Worm (Caenorhabditis elegans) whole organism, L4/young adult: ENCODE measurements around the gene C25E10.16.

Source experiments
- W03F9.2 ChIP-seq: fragments of 150-350 bp; optimal IDR thresholded peaks from 2 replicates; lab custom pipeline; 2014; ENCODE audit warnings: missing biosample characterization, missing genetic modification characterization
- dao-5 ChIP-seq: sonication (generic microtip); optimal IDR thresholded peaks from 2 replicates; lab custom pipeline; 2016; ENCODE audit warnings: missing genotype, missing genetic modification characterization, moderate library complexity, missing compliant biosample characterization
- him-1 ChIP-seq: sonication (generic microtip); optimal IDR thresholded peaks from 2 replicates; lab custom pipeline; 2016; ENCODE audit warnings: missing genotype, missing genetic modification reagents, missing genetic modification characterization, missing compliant biosample characterization

The C25E10.16 gene

DNA sequence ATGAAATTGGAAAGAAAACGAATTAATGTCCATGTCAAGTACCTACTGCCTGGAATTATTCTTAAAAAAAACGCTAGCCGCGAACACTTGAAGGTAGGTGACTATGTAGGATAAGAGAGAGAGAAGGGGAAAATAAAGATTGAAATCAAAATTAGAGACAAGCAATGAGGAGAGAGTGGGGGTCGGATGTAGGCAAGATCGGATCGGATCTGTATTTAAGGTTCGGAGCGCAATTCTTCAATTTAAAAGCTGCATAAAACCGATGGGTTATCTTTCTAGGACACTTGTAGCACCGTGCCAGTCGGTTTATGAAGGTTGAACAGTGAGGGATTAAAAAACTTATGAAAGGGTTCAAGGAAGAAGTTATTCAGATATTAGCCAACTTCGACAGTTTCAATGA, 3.8 kb upstream of the C25E10.16 start:
- TF ChIP-seq W03F9.2 (tag; lab: Kevin White, UChicago): no peak
- TF ChIP-seq dao-5 (tag; lab: Kevin White, UChicago): no peak
- TF ChIP-seq him-1 (tag; lab: Kevin White, UChicago): no peak

DNA sequence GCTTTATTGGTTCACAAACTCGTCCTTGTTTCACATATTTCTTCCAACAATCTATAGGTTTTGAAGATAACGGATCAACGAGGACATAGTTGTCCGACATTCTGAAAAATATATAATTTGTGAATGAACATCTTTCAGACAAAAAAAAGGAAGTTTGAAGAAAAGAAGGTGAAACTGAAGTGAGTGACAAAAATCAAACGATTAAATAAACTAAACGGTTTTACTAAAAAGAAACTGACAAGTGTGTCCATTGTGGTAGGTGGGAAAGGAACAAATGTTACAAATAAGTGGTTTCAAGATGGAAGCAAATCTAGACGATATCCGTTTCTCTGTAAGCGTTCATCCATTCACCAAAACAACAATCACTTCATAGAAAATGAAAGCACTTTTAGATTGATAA, 3.0 kb upstream of the C25E10.16 start, which contains the start of gene C25E10.12:
Gene C25E10.12 (minus strand): TSS at position 101 of the 400 bp plus-strand sequence.
- TF ChIP-seq W03F9.2 (tag; lab: Kevin White, UChicago) (no peak), him-1 (tag; lab: Kevin White, UChicago) (no peak)

DNA sequence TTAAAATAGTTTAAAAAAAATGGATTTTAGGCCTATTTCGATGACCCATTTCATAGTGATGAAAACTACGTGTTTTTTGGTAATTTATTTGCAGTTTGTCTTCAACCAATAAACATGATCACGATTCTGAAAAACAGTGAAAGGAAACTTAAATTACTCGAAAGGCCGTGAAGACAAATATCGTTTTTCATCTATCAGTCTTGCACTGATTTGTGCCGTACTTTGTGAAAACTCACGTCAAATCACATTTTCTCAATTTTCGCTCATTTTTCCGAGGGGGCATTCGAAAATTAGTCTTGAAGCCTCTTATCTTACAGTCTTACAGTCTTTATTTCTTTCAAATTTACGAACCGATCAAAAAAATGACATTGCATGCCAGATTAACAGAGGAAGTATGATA, 741 bp downstream of the C25E10.16 start, which contains the start of gene C25E10.11:
Gene C25E10.11 (minus strand): TSS at position 101 of the 400 bp plus-strand sequence.
- TF ChIP-seq dao-5 (tag; lab: Kevin White, UChicago) (no peak), him-1 (tag; lab: Kevin White, UChicago) (no peak), W03F9.2 (tag; lab: Kevin White, UChicago) (no peak)

DNA sequence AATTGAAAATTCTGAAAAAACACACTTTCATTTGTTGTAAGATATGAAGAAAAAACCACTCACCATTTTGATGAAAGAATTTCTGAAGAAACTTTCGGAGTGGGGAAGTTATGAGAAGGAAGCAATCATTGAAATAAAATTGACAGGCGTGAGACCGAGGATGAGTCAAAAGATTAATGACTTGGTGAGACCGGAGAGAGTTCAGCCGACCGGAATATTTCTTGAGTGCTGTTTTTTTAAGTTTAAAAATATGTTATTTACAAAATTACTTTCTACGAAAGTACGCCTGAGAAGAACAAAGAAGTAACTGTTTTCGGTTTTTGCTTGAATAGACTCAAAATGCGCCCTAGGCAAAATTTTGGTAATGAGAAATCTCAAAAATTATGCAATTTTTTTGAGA, 3.1 kb downstream of the C25E10.16 start, which contains the start of gene C25E10.10:
Gene C25E10.10 (minus strand): TSS at position 101 of the 400 bp plus-strand sequence.
- TF ChIP-seq W03F9.2 (tag; lab: Kevin White, UChicago) (no peak), him-1 (tag; lab: Kevin White, UChicago) (no peak), dao-5 (tag; lab: Kevin White, UChicago) (no peak)

DNA sequence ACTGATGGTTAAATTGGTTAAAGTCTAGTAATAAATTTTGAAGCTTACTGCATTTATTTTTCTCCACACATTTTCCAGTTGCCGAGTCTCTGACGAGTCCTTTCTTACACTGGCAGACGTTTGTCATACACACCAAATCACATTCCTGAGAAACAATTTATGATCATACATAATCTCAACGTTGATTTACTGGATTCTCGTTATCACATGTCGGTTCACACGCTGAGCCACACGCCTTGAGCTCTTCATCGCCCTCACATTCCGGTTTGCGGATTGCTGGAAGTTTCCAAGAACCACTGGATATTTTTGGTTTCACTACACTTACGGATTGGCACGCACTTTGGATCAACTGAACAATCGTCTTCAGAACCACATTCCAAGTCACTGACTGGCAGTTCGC, 3.7 kb downstream of the C25E10.16 start:
- no peak for TF ChIP-seq him-1 (tag; lab: Kevin White, UChicago)
- no peak for TF ChIP-seq W03F9.2 (tag; lab: Kevin White, UChicago)
- no peak for TF ChIP-seq dao-5 (tag; lab: Kevin White, UChicago)

DNA sequence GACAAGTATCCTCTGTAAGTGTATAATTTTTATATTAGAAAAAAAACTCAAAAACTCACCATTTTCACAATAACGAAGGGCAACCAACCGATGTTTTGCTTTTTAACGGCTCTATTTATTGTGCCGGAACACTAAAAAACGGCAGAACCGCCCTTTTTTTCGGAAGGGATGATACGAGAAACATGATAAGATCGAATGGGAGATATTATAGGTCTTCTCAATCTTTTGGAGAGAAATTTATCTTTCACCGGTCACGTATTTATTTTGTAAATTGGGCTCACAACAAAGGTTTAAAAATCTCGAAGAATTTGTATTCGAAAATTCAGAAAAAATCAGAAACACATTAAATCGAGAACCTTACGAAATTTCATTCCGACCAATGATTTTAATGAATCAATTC, 4.6 kb downstream of the C25E10.16 start, which contains the start of gene swm-1:
Gene swm-1 (minus strand): TSS at position 101 of the 400 bp plus-strand sequence.
- TF ChIP-seq him-1 (tag; lab: Kevin White, UChicago) (no peak), W03F9.2 (tag; lab: Kevin White, UChicago) (no peak), dao-5 (tag; lab: Kevin White, UChicago) (no peak)

DNA sequence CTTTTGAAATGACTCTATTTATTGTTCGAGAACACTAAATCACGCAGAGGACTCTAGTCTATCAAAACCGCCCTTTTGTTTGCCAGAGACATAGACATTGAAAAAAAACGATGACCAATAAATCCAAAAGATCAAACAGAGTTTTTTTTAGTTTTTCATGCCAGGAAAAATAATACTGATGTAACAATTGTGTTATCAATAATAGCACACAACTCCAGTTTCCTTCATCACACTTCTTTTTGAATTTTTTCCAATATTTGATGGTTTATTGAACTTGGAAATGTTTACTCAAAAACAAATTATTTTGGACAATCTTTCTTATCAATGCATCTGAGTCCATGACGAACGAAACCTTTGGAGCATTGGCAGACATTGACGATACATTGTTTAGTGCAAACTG, 5.4 kb downstream of the C25E10.16 start, which contains the start of gene C25E10.8:
Gene C25E10.8 (minus strand): TSS at position 101 of the 400 bp plus-strand sequence.
- TF ChIP-seq him-1 (tag; lab: Kevin White, UChicago) (no peak), W03F9.2 (tag; lab: Kevin White, UChicago) (no peak), dao-5 (tag; lab: Kevin White, UChicago) (no peak)

DNA sequence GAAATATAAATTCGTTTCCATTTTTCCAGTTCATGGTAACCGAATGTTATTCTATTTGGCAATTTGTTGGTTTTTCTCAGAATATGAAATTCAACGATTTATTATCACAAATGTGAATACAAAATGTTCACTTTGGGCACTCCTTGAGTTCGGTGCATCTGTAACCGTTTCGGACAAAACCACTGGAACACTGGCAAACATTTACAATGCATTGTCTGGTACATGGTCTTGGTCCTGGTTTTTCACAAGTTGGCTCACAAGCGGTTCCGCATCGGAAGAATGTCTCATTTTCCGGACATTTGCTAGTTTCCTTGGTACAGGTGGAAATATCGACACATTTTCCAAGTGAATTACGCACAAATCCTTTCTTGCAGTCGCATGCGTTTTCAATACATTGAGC, 6.1 kb downstream of the C25E10.16 start:
- TF ChIP-seq W03F9.2 (tag; lab: Kevin White, UChicago) (no peak), dao-5 (tag; lab: Kevin White, UChicago) (no peak), him-1 (tag; lab: Kevin White, UChicago) (no peak)

DNA sequence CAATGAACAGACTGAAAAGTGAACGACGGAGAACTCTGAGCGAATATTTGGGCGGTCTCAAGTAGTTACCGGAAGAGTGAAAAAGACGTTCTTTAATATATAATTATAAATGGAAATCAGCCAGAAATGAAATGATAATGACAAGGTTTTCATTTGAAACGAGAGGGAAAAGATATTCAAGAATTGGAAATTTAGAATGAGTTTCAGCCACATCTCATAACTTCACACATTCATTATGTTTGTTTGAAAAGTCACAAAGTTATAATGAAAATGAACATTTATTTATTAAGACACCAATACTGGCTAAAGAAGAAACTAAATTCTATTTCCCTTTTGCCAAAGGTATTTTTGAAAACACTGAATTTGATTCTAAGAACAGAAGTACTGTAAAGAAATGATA, 8.3 kb downstream of the C25E10.16 start, which contains the start of gene C25E10.7:
Gene C25E10.7 (minus strand): TSS at position 101 of the 400 bp plus-strand sequence.
- TF ChIP-seq him-1 (tag; lab: Kevin White, UChicago) (no peak), W03F9.2 (tag; lab: Kevin White, UChicago) (no peak), dao-5 (tag; lab: Kevin White, UChicago) (no peak)

DNA sequence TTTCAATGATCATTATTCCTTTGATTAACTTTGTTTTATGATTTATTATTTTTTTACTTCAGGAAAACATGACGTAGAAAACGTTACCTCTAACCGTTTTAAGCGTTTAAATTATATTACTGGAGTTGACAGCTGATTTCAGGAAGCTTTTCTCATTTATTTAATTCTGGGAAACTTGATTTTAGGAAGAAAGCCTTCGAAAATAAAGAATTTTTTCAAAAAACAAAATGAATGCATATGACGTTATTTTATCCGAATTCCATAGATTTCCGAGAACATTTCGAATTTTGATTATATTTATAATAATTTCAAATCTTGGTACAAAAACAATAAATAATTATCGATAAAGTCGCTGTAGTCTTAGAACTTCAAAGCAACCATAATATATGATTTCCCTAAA, 10.1 kb downstream of the C25E10.16 start:
- TF ChIP-seq dao-5 (tag; lab: Kevin White, UChicago): no peak
- TF ChIP-seq him-1 (tag; lab: Kevin White, UChicago): no peak
- no peak for TF ChIP-seq W03F9.2 (tag; lab: Kevin White, UChicago)

DNA sequence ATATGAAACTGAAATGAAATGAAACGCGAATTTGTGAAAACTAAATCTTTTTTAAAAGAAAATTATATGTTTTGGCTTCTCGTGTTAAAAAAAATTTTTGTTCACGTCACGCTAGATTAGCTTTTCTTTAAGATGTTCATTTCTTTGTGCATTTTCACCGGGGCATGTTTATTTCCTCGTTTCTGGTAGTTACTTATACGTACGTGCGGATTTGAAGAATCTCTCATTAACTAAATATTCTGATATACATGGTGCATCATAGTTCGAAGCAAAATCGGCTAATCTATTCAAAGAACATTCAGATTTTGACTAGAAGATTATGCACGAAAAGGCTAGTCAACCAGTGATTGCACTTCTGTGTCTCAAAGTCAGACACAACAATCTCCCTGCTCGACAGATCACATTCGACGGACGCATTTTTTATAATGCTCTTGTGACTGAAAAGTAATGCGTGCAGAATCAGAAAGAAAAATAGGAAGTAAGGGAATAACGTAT, 11.8 kb downstream of the C25E10.16 start, which contains the start of gene C25E10.17:
Gene C25E10.17 (minus strand): TSS at position 51 of the 495 bp plus-strand sequence.
- TF ChIP-seq W03F9.2 (tag; lab: Kevin White, UChicago): no peak
- TF ChIP-seq dao-5 (tag; lab: Kevin White, UChicago): no peak
- TF ChIP-seq him-1 (tag; lab: Kevin White, UChicago): no peak

DNA sequence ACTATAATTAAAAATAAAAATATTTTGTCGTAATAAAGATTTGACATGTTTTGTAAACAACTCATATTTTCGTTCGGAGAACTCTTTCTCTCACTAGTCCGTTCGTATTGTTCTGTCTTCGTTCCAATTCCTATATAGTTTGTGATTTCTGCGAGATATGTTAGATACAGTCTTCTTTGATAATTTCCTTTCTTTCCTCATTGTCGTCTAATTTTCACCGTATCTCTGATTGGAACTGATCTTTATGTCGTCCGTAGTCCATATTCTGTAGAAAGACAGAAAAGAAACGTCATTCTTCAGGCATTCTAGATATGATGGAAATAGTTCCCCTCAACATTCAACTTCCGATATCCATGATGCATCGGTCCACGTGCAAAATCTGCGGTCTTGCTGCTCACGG, 14.5 kb downstream of the C25E10.16 start, which contains the start of gene nhr-30:
Gene nhr-30 (plus strand): TSS at position 301 of the 400 bp plus-strand sequence.
- TF ChIP-seq him-1 (tag; lab: Kevin White, UChicago) (no peak), dao-5 (tag; lab: Kevin White, UChicago) (no peak)

DNA sequence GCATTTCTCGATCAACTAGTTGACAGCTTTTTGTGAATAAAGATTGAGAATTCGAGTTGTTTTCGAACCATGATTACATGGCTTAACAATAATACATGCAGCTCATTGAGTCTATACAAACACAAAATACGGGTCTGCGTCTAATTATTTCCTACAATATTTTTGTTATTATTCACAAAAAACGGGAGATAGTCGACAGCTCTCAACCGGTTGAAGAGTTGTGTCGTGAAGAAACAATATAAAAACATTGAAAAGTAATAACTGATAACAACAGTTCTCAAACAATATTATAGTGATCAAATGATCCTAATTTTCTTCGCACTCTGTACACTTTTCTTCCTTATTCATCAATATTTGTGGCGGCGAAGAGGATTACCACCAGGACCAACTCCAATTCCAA, 18.3 kb downstream of the C25E10.16 start, which contains the start of gene cyp-33B1:
Gene cyp-33B1 (plus strand): TSS at position 301 of the 400 bp plus-strand sequence.
- no peak for TF ChIP-seq dao-5 (tag; lab: Kevin White, UChicago)
- TF ChIP-seq him-1 (tag; lab: Kevin White, UChicago): no peak
- no peak for TF ChIP-seq W03F9.2 (tag; lab: Kevin White, UChicago)

DNA sequence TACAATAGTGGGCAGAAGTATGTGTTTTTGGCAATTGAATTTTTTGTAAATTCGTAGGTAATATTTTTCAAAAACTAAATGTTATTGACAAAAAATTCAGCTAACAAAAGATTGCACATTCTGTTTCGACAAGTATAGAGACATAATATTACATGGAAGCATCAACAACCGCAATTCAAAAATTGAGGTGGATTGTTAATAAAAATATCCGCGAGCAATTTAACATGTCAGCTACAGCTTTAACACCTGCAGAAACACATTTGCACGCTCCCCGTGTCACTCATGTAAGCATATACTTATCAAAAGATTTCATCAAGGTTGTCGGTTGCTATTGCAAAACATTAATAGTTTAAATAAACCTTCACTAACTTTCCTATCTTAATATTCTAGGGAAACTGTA, 23.7 kb downstream of the C25E10.16 start, which contains the start of gene srsx-34:
Gene srsx-34 (plus strand): TSS at position 301 of the 400 bp plus-strand sequence.
- TF ChIP-seq him-1 (tag; lab: Kevin White, UChicago): no peak
- no peak for TF ChIP-seq dao-5 (tag; lab: Kevin White, UChicago)
- TF ChIP-seq W03F9.2 (tag; lab: Kevin White, UChicago): no peak
